Fruit fly (Drosophila melanogaster) whole organism, embryonic: ENCODE measurements around the gene PGAP1.
A peak's percentile ranks its signal among the peaks of the same experiment; 100 is the strongest.

Experiments used
- Adf1 ChIP-seq: fragments of 200-800 bp; sonication (Bioruptor generic); IDR thresholded peaks from 2 replicates; pipeline ENCODE4 v1.3.6; 2022; ENCODE audit warnings: missing biosample characterization, missing genetic modification characterization
- Aef1 ChIP-seq: fragments of 200-800 bp; sonication (Bioruptor generic); IDR thresholded peaks from 3 replicates; pipeline ENCODE4 v1.3.6; 2022; ENCODE audit warnings: missing biosample characterization, missing genetic modification characterization
- Atf3 ChIP-seq: fragments of 200-800 bp; sonication (Bioruptor generic); optimal IDR thresholded peaks from 3 replicates; lab custom pipeline; 2016; ENCODE audit warnings: missing biosample characterization, missing genetic modification characterization
- Bgb ChIP-seq: fragments of 200-800 bp; sonication (Bioruptor generic); IDR thresholded peaks from 2 replicates; pipeline ENCODE4 v1.3.6; 2022; ENCODE audit warnings: missing biosample characterization, missing genetic modification characterization; ENCODE audit not compliant: partially characterized antibody
- CG10543 ChIP-seq: fragments of 200-800 bp; sonication (Bioruptor generic); optimal IDR thresholded peaks from 3 replicates; lab custom pipeline; 2017; ENCODE audit warnings: missing biosample characterization, mild to moderate bottlenecking, missing genetic modification characterization, moderate library complexity
- CG11093 ChIP-seq: fragments of 200-800 bp; sonication (Bioruptor generic); IDR thresholded peaks from 3 replicates; pipeline ENCODE4 v1.3.6; 2022; ENCODE audit warnings: missing biosample characterization, missing genetic modification characterization
- CG11723 ChIP-seq: fragments of 200-800 bp; sonication (Bioruptor generic); optimal IDR thresholded peaks from 2 replicates; lab custom pipeline; 2017; ENCODE audit warnings: missing biosample characterization, mild to moderate bottlenecking, missing genetic modification characterization
- CG12104 ChIP-seq: fragments of 200-800 bp; sonication (Bioruptor generic); optimal IDR thresholded peaks from 3 replicates; lab custom pipeline; 2016; ENCODE audit warnings: missing biosample characterization, missing genetic modification characterization
- CG15514 ChIP-seq: fragments of 200-800 bp; sonication (Bioruptor generic); optimal IDR thresholded peaks from 3 replicates; lab custom pipeline; 2017; ENCODE audit warnings: missing biosample characterization, missing genetic modification characterization, mild to moderate bottlenecking, moderate library complexity, missing genetic modification reagents
- CG17385 ChIP-seq: fragments of 200-800 bp; sonication (Bioruptor generic); optimal IDR thresholded peaks from 3 replicates; lab custom pipeline; 2018; ENCODE audit warnings: missing biosample characterization, mild to moderate bottlenecking, missing genetic modification characterization
- CG4328 ChIP-seq: fragments of 200-800 bp; sonication (Bioruptor generic); optimal IDR thresholded peaks from 3 replicates; lab custom pipeline; 2017; ENCODE audit warnings: missing biosample characterization, missing genetic modification reagents, missing genetic modification characterization
- CG4360 ChIP-seq: fragments of 200-800 bp; sonication (Bioruptor generic); IDR thresholded peaks from 2 replicates; pipeline ENCODE4 v1.3.6; 2022; ENCODE audit warnings: missing biosample characterization, missing genetic modification characterization
- CG7928 ChIP-seq: fragments of 200-800 bp; sonication (Bioruptor generic); optimal IDR thresholded peaks from 2 replicates; lab custom pipeline; 2017; ENCODE audit warnings: missing biosample characterization, mild to moderate bottlenecking, missing genetic modification characterization
- CG8478 ChIP-seq: fragments of >200 bp; optimal IDR thresholded peaks from 2 replicates; lab custom pipeline; 2018
- Dad ChIP-seq: fragments of 200-800 bp; sonication (Bioruptor generic); optimal IDR thresholded peaks from 3 replicates; lab custom pipeline; 2016; ENCODE audit warnings: missing biosample characterization, missing genetic modification characterization
- Elba2 ChIP-seq: fragments of 200-800 bp; sonication (Bioruptor generic); optimal IDR thresholded peaks from 3 replicates; lab custom pipeline; 2016; ENCODE audit warnings: missing biosample characterization, missing genetic modification characterization
- Hey ChIP-seq: fragments of 200-800 bp; sonication (Bioruptor generic); optimal IDR thresholded peaks from 3 replicates; lab custom pipeline; 2018; ENCODE audit warnings: missing biosample characterization, mild to moderate bottlenecking, missing genetic modification characterization
- Lpt ChIP-seq: fragments of >200 bp; optimal IDR thresholded peaks from 2 replicates; lab custom pipeline; 2018; ENCODE audit warnings: missing biosample characterization, missing genetic modification characterization
- Opbp ChIP-seq: fragments of 200-800 bp; sonication (Bioruptor generic); IDR thresholded peaks from 3 replicates; pipeline ENCODE4 v1.3.6; 2022; ENCODE audit warnings: missing biosample characterization, missing genetic modification characterization; ENCODE audit not compliant: partially characterized antibody
- PHDP ChIP-seq: fragments of 200-800 bp; sonication (Bioruptor generic); optimal IDR thresholded peaks from 3 replicates; lab custom pipeline; 2018; ENCODE audit warnings: missing biosample characterization, mild to moderate bottlenecking, missing genetic modification characterization, moderate library complexity
- Side ChIP-seq: fragments of 200-800 bp; sonication (Bioruptor generic); optimal IDR thresholded peaks from 2 replicates; lab custom pipeline; 2016; ENCODE audit warnings: missing biosample characterization, missing genetic modification characterization
- Trl ChIP-seq, 3 experiments: fragments of >200 bp in 2 of 3; fragments of 200-800 bp in 1 of 3; sonication (Bioruptor generic) in 1 of 3; optimal IDR thresholded peaks; 2 replicates in 1 of 3; 3 replicates in 2 of 3; lab custom pipeline; 2016 to 2017; ENCODE audit warnings: missing biosample characterization in 1 of 3, missing genetic modification characterization in 1 of 3
- Xbp1 ChIP-seq: fragments of 200-800 bp; sonication (Bioruptor generic); optimal IDR thresholded peaks from 3 replicates; lab custom pipeline; 2016; ENCODE audit warnings: missing biosample characterization, mild to moderate bottlenecking, missing genetic modification characterization
- amos ChIP-seq: fragments of 200-800 bp; sonication (Bioruptor generic); IDR thresholded peaks from 2 replicates; pipeline ENCODE4 v1.3.6; 2022; ENCODE audit warnings: missing biosample characterization, missing genetic modification characterization; ENCODE audit not compliant: partially characterized antibody
- chinmo ChIP-seq: fragments of 200-800 bp; sonication (Bioruptor generic); IDR thresholded peaks from 4 replicates; pipeline ENCODE4 v1.3.6; 2022; ENCODE audit warnings: missing biosample characterization, missing genetic modification characterization; ENCODE audit not compliant: partially characterized antibody
- fd102C ChIP-seq: fragments of 200-800 bp; sonication (Bioruptor generic); optimal IDR thresholded peaks from 2 replicates; lab custom pipeline; 2018; ENCODE audit warnings: missing biosample characterization, mild to moderate bottlenecking, missing genetic modification characterization, moderate library complexity
- ind ChIP-seq: fragments of 200-800 bp; sonication (Bioruptor generic); optimal IDR thresholded peaks from 3 replicates; lab custom pipeline; 2016; ENCODE audit warnings: missing biosample characterization, missing genetic modification characterization
- inv ChIP-seq: fragments of 200-800 bp; sonication (Bioruptor generic); IDR thresholded peaks from 2 replicates; pipeline ENCODE4 v1.3.6; 2022; ENCODE audit warnings: missing biosample characterization, missing genetic modification characterization; ENCODE audit not compliant: partially characterized antibody
- jigr1 ChIP-seq: fragments of 200-800 bp; sonication (Bioruptor generic); IDR thresholded peaks from 3 replicates; pipeline ENCODE4 v1.3.6; 2022; ENCODE audit warnings: missing biosample characterization, missing genetic modification characterization
- kni ChIP-seq: fragments of 200-800 bp; sonication (Bioruptor generic); optimal IDR thresholded peaks from 3 replicates; lab custom pipeline; 2017; ENCODE audit warnings: mild to moderate bottlenecking, missing biosample characterization, missing genetic modification reagents, missing genetic modification characterization
- oc ChIP-seq: fragments of 200-800 bp; sonication (Bioruptor generic); optimal IDR thresholded peaks from 2 replicates; lab custom pipeline; 2018; ENCODE audit warnings: missing biosample characterization, mild to moderate bottlenecking, missing genetic modification characterization, moderate library complexity
- p53 ChIP-seq: fragments of 200-800 bp; sonication (Bioruptor generic); optimal IDR thresholded peaks from 2 replicates; lab custom pipeline; 2016; ENCODE audit warnings: missing biosample characterization, missing genetic modification characterization
- pros ChIP-seq: fragments of 200-800 bp; sonication (Bioruptor generic); optimal IDR thresholded peaks from 3 replicates; lab custom pipeline; 2019; ENCODE audit warnings: missing biosample characterization, mild to moderate bottlenecking, missing genetic modification characterization, moderate library complexity
- rib ChIP-seq: fragments of 200-800 bp; sonication (Bioruptor generic); IDR thresholded peaks from 2 replicates; pipeline ENCODE4 v1.3.6; 2022; ENCODE audit warnings: missing biosample characterization, missing genetic modification characterization
- tio ChIP-seq: fragments of 200-800 bp; sonication (Bioruptor generic); optimal IDR thresholded peaks from 2 replicates; lab custom pipeline; 2017; ENCODE audit warnings: missing biosample characterization, missing genetic modification characterization, inconsistent platforms
- twi ChIP-seq: fragments of 200-800 bp; optimal IDR thresholded peaks from 2 replicates; lab custom pipeline; 2019; ENCODE audit warnings: missing biosample characterization, mild to moderate bottlenecking, missing genetic modification characterization, moderate library complexity
- yki ChIP-seq: fragments of >200 bp; optimal IDR thresholded peaks from 3 replicates; lab custom pipeline; 2018

Gene PGAP1

DNA sequence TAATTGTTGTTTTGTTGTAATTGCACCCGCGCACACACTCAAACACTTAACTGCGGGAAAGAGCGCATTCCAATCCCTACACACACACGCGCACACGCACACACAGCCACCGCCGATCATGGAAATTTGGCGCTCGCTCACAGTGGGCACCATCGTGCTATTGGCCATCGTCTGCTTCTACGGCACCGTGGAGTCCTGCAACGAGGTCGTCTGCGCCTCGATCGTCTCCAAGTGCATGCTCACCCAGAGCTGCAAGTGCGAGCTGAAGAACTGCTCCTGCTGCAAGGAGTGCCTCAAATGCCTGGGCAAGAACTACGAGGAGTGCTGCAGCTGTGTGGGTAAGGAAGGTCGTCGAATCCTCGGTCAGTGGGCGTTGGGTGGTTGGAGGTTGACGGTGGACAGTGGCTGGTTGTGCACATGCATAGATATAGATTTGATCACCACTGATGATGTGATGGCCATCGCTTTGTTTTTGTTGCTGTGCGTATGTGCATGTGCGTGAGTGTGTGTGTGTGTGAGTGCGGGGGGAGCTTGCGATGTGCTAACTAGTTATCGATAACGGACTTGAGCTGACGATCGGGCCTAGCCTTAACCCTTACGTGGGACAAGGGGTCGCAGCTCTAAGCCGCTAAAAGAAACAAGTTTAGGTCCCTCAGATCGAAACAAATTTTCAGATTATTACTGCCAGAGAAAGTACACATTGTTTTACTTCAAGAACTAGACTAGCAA lies 1.5 kb upstream of the PGAP1 start (continued):
- TF ChIP-seq CG11723 (GFP tag; lab: Kevin White, UChicago), result no peak
- 0 out of 3 replicates have a peak, but pooled peaks have one; percentile 23 for TF ChIP-seq Opbp (GFP tag; lab: Robert Waterston, UW)
- TF ChIP-seq inv (GFP tag; lab: Robert Waterston, UW), result 0 out of 2 replicates have a peak, but pooled peaks have one; percentile 22
- peak; percentile 88 for TF ChIP-seq CG8478 (lab: Kevin White, UChicago)
- no peak for TF ChIP-seq Hey (tag; lab: Kevin White, UChicago)
- no peak for TF ChIP-seq yki (lab: Kevin White, UChicago)
- TF ChIP-seq Bgb (GFP tag; lab: Robert Waterston, UW), result peak; percentile 44
- TF ChIP-seq, all 482 proteins: peak for 30

DNA sequence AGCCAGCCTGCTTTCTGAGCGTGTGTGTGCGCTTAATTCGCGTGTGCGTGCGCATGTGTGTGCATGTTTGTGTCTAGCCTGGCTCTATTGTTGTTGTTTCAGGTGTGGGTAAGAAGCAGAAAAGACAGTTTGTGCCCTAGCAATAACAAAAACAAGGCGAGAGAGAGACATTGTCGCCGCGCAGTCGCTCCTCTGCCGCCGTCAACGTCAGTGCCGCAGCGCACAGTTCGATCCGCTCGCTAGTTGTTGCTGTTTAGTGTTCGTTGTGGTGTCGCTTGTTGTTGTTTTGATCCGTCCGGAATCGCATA lies 897 bp upstream of the PGAP1 start:
- TF ChIP-seq Trl (optimal IDR thresholded peaks at IDR 0.05; lab: Kevin White, UChicago) (peak in 1 of 2 experiments; percentile 15), Trl (GFP tag; optimal IDR thresholded peaks at IDR 0.05; lab: Kevin White, UChicago) (no peak), CG12104 (GFP tag; lab: Kevin White, UChicago) (no peak), CG4360 (GFP tag; lab: Robert Waterston, UW) (peak; percentile 94), Lpt (GFP tag; lab: Kevin White, UChicago) (no peak), p53 (GFP tag; lab: Kevin White, UChicago) (peak; percentile 75), Aef1 (GFP tag; lab: Robert Waterston, UW) (peak; percentile 41; the same call in 2 of the 3 replicates), CG10543 (GFP tag; lab: Kevin White, UChicago) (peak; percentile 30), chinmo (GFP tag; lab: Robert Waterston, UW) (peak; percentile 87; the same call in 3 of the 4 replicates), ind (GFP tag; lab: Kevin White, UChicago) (no peak), Adf1 (GFP tag; lab: Robert Waterston, UW) (peak; percentile 91), tio (GFP tag; lab: Kevin White, UChicago) (no peak), CG17385 (GFP tag; lab: Kevin White, UChicago) (peak; percentile 83), oc (peak; percentile 32), twi (tag; lab: Kevin White, UChicago) (peak; percentile 5), pros (peak; percentile 17), kni (GFP tag; lab: Kevin White, UChicago) (peak; percentile 40)
- TF ChIP-seq, all 482 proteins: peak for 12

DNA sequence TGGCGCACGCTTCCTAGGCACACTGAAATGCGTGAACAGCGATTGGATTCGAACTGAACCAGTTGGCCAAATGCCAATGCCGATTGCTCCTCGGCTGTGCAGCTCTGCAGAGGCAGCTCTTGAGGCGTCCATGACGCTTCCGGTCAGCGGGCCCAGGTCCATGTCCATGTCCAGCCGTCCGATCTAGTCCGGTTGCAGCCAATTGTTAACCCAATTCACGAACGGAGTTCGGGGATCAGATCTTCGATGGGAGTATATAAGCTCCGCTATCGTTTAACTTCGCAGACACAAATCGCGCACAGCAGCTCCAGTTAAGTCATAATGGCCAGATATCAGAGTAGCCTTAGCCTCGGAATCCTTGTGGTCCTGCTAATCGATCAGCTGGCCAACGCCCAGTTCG lies 6.3 kb downstream of the PGAP1 start, which contains the start of gene CG42449:
Gene CG42449 (plus strand): TSS at position 301 of the 400 bp plus-strand sequence.
- TF ChIP-seq fd102C (GFP tag; lab: Kevin White, UChicago) (no peak), CG4328 (GFP tag; lab: Kevin White, UChicago) (no peak), Xbp1 (GFP tag; lab: Kevin White, UChicago) (no peak), amos (GFP tag; lab: Robert Waterston, UW) (no peak), PHDP (tag; lab: Kevin White, UChicago) (no peak), Atf3 (no peak), rib (no peak), CG15514 (GFP tag; lab: Kevin White, UChicago) (no peak), Elba2 (GFP tag; lab: Kevin White, UChicago) (no peak), CG11093 (GFP tag; lab: Robert Waterston, UW) (no peak), CG7928 (GFP tag; lab: Kevin White, UChicago) (no peak), Dad (GFP tag; lab: Kevin White, UChicago) (no peak), jigr1 (GFP tag; lab: Robert Waterston, UW) (no peak), Side (GFP tag; lab: Kevin White, UChicago) (no peak), inv (GFP tag; lab: Robert Waterston, UW) (no peak)
